Fruit fly (Drosophila melanogaster): ENCODE data around the gene TrpRS-m.

The TrpRS-m gene

dm6 chr3L:17884276-17884675, 34.7 kb downstream of the TrpRS-m start, which contains the start of gene CG5506:
TSS of gene CG5506 (minus strand) at chr3L:17884376.
- TF ChIP-seq vri (GFP tag; optimal IDR thresholded peaks at IDR 0.05) (peak; percentile 37), Ets21C (GFP tag; optimal IDR thresholded peaks at IDR 0.05) (no peak)

- TF ChIP-seq spab (GFP tag; optimal IDR thresholded peaks at IDR 0.05) (no peak), CG7368 (GFP tag; optimal IDR thresholded peaks at IDR 0.05) (no peak), Gug (GFP tag; IDR thresholded peaks at IDR 0.05) (no peak)
Observed at dm6 chr3L:17886545-17886944, 37.0 kb downstream of the TrpRS-m start, which contains the start of gene CG16775. TSS of gene CG16775 (minus strand) at chr3L:17886645.

- TF ChIP-seq Sox102F (GFP tag; optimal IDR thresholded peaks at IDR 0.05) = no peak
- no peak for TF ChIP-seq CG6276 (GFP tag; optimal IDR thresholded peaks at IDR 0.05)
- no peak for TF ChIP-seq lz (GFP tag; optimal IDR thresholded peaks at IDR 0.05)
- no peak for TF ChIP-seq CG10669 (GFP tag; optimal IDR thresholded peaks at IDR 0.05)
Observed at dm6 chr3L:17887393-17887792, 37.9 kb downstream of the TrpRS-m start, which contains the start of gene CG7402. TSS of gene CG7402 (plus strand) at chr3L:17887705.

- no peak for TF ChIP-seq dac (GFP tag; optimal IDR thresholded peaks at IDR 0.05)
- no peak for TF ChIP-seq cyc (GFP tag; optimal IDR thresholded peaks at IDR 0.05)
- no peak for TF ChIP-seq Blimp-1 (GFP tag; optimal IDR thresholded peaks at IDR 0.05)
- no peak for TF ChIP-seq CG11902 (GFP tag; optimal IDR thresholded peaks at IDR 0.05)
- no peak for TF ChIP-seq CG4318 (GFP tag; optimal IDR thresholded peaks at IDR 0.05)
- no peak for TF ChIP-seq CG1621 (tag; optimal IDR thresholded peaks at IDR 0.05)
- TF ChIP-seq CG6808 (GFP tag; optimal IDR thresholded peaks at IDR 0.05) = no peak
- TF ChIP-seq Smox (GFP tag; optimal IDR thresholded peaks at IDR 0.05) = no peak
- no peak for TF ChIP-seq svp (GFP tag)
- TF ChIP-seq CG16779 (tag; optimal IDR thresholded peaks at IDR 0.05) = no peak
Observed at dm6 chr3L:17893660-17894059, 44.1 kb downstream of the TrpRS-m start.

dm6 chr3L:17895815-17896275, 46.3 kb downstream of the TrpRS-m start, which contains the start of gene Tsp74F:
TSS of gene Tsp74F (minus strand) at chr3L:17895862.
- peak in 1 of 2 experiments; percentile 25 for TF ChIP-seq ss (GFP tag; optimal IDR thresholded peaks at IDR 0.05)
- TF ChIP-seq Lpt (GFP tag; optimal IDR thresholded peaks at IDR 0.05) = peak; percentile 19
- TF ChIP-seq CG11762 (GFP tag; optimal IDR thresholded peaks at IDR 0.05; ENCODE audit: insufficient read depth) = no peak
- no peak for TF ChIP-seq Met (GFP tag; optimal IDR thresholded peaks at IDR 0.05)
- TF ChIP-seq Gug (GFP tag; IDR thresholded peaks at IDR 0.05) = no peak
- no peak for TF ChIP-seq OdsH (GFP tag; optimal IDR thresholded peaks at IDR 0.05)
- peak; percentile 45 for TF ChIP-seq Eip78C (GFP tag)
- peak; percentile 37 for TF ChIP-seq CG9139 (GFP tag; optimal IDR thresholded peaks at IDR 0.05)
- peak; percentile 88 for TF ChIP-seq fkh (GFP tag; optimal IDR thresholded peaks at IDR 0.05)
- 0 out of 3 replicates have a peak, but pooled peaks have one; percentile 38 for TF ChIP-seq CG6163 (GFP tag; IDR thresholded peaks at IDR 0.05)
- peak; percentile 40 for TF ChIP-seq dsx (GFP tag; optimal IDR thresholded peaks at IDR 0.05; ENCODE audit: poor library complexity, severe bottlenecking)
- TF ChIP-seq CG10669 (GFP tag; optimal IDR thresholded peaks at IDR 0.05) = no peak
- no peak for TF ChIP-seq Blimp-1 (GFP tag; optimal IDR thresholded peaks at IDR 0.05)
- no peak for TF ChIP-seq pdm3 (GFP tag; optimal IDR thresholded peaks at IDR 0.05)
- peak; percentile 19; the same call in 1 of the 2 replicates for TF ChIP-seq CG15336 (GFP tag; IDR thresholded peaks at IDR 0.05)
- no peak for TF ChIP-seq CG6808 (GFP tag; optimal IDR thresholded peaks at IDR 0.05)
- peak; percentile 10 for TF ChIP-seq CG6276 (GFP tag; optimal IDR thresholded peaks at IDR 0.05)

DNA sequence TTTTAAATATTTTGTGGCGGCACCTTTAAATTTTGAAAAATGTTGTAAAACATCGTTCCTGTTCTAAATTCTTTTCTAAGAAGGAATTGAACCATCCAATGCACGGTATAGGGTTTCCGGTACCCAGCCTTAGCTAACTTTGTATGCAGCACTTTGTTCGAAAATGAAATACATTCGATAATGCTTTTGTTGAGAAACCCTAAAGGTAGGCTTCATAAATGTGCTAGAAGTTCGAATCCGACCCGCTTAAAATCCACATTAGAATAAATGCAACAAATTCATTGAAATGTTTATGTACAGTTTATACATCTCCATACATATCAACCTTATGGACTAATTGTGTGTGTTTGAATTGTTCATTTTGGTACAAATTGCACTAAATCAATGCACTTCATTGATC, 49.1 kb downstream of the TrpRS-m start:
- TF ChIP-seq dsx (GFP tag; optimal IDR thresholded peaks at IDR 0.05; ENCODE audit: poor library complexity, severe bottlenecking) (peak; percentile 57), CG6792 (GFP tag; optimal IDR thresholded peaks at IDR 0.05) (no peak), CG7368 (GFP tag; optimal IDR thresholded peaks at IDR 0.05) (no peak), Met (GFP tag; optimal IDR thresholded peaks at IDR 0.05) (no peak)

All from whole organism, prepupa.